Worm (Caenorhabditis elegans) whole organism, L1 larva: Measurements from ENCODE around the gene T01G6.10.

Experiments
- C16A3.4 ChIP-seq: fragments of 150-350 bp; optimal IDR thresholded peaks from 2 replicates; lab custom pipeline; 2014; ENCODE audit warnings: missing biosample characterization, missing genetic modification characterization
- C34B4.2 ChIP-seq: sonication (generic microtip); optimal IDR thresholded peaks from 2 replicates; lab custom pipeline; 2017; ENCODE audit warnings: mild to moderate bottlenecking, missing genetic modification characterization, missing compliant biosample characterization
- F16B12.6 ChIP-seq: fragments of 150-350 bp; optimal IDR thresholded peaks from 2 replicates; lab custom pipeline; 2014; ENCODE audit warnings: missing biosample characterization, missing genetic modification characterization
- Y116A8C.19 ChIP-seq: sonication (generic microtip); optimal IDR thresholded peaks from 2 replicates; lab custom pipeline; 2016; ENCODE audit warnings: missing compliant biosample characterization, missing genetic modification characterization, borderline replicate concordance
- aha-1 ChIP-seq: fragments of 150-350 bp; optimal IDR thresholded peaks from 2 replicates; lab custom pipeline; 2014; ENCODE audit warnings: missing biosample characterization, missing genetic modification characterization
- alr-1 ChIP-seq: fragments of 200-800 bp; sonication (Bioruptor generic); optimal IDR thresholded peaks from 2 replicates; lab custom pipeline; 2018; ENCODE audit warnings: borderline replicate concordance, mild to moderate bottlenecking, missing genetic modification characterization, missing compliant biosample characterization
- aly-2 ChIP-seq: fragments of 150-350 bp; optimal IDR thresholded peaks from 2 replicates; lab custom pipeline; 2014; ENCODE audit warnings: missing biosample characterization, missing genetic modification characterization
- ama-1 ChIP-seq: fragments of 150-350 bp; optimal IDR thresholded peaks from 2 replicates; lab custom pipeline; 2014
- blmp-1 ChIP-seq: fragments of 150-350 bp; optimal IDR thresholded peaks from 2 replicates; lab custom pipeline; 2014; ENCODE audit warnings: missing biosample characterization, missing genetic modification characterization
- ceh-63 ChIP-seq: fragments of 200-800 bp; sonication (Bioruptor generic); optimal IDR thresholded peaks from 2 replicates; lab custom pipeline; 2018; ENCODE audit warnings: mild to moderate bottlenecking, missing genetic modification characterization, missing compliant biosample characterization
- ceh-8 ChIP-seq: fragments of 200-800 bp; sonication (Bioruptor generic); optimal IDR thresholded peaks from 2 replicates; lab custom pipeline; 2018; ENCODE audit warnings: mild to moderate bottlenecking, missing genetic modification characterization, moderate library complexity, missing compliant biosample characterization
- ceh-82 ChIP-seq, 3 experiments: fragments of 150-350 bp in 1 of 3; sonication (generic microtip) in 2 of 3; optimal IDR thresholded peaks; 2 replicates each; lab custom pipeline; 2014 to 2017; ENCODE audit warnings: missing biosample characterization in 3 of 3, missing genetic modification characterization in 3 of 3
- ceh-90 ChIP-seq: sonication (generic microtip); optimal IDR thresholded peaks from 2 replicates; lab custom pipeline; 2016; ENCODE audit warnings: missing genetic modification characterization, missing compliant biosample characterization
- ces-1 ChIP-seq: fragments of 150-350 bp; optimal IDR thresholded peaks from 2 replicates; lab custom pipeline; 2014; ENCODE audit warnings: missing biosample characterization, missing genetic modification reagents, missing genetic modification characterization
- dpl-1 ChIP-seq, 3 experiments: fragments of 150-350 bp in 2 of 3; sonication (generic microtip) in 1 of 3; optimal IDR thresholded peaks; 2 replicates each; lab custom pipeline; 2014 to 2017; ENCODE audit warnings: missing biosample characterization in 3 of 3, missing genetic modification characterization in 3 of 3, missing genetic modification reagents in 3 of 3
- dsc-1 ChIP-seq: sonication (generic microtip); optimal IDR thresholded peaks from 2 replicates; lab custom pipeline; 2016; ENCODE audit warnings: mild to moderate bottlenecking, missing genetic modification characterization, missing compliant biosample characterization
- efl-3 ChIP-seq: fragments of 200-800 bp; sonication (Bioruptor generic); optimal IDR thresholded peaks from 2 replicates; lab custom pipeline; 2018; ENCODE audit warnings: mild to moderate bottlenecking, missing genetic modification characterization, missing compliant biosample characterization
- egl-27 ChIP-seq, 2 experiments: fragments of 150-350 bp in 1 of 2; sonication (generic microtip); optimal IDR thresholded peaks; 3 replicates each; lab custom pipeline; 2017 to 2018; ENCODE audit warnings: missing biosample characterization in 2 of 2, missing genetic modification characterization in 2 of 2, missing genetic modification reagents in 2 of 2
- elt-2 ChIP-seq: sonication (generic microtip); optimal IDR thresholded peaks from 2 replicates; lab custom pipeline; 2016; ENCODE audit warnings: missing genetic modification characterization, mild to moderate bottlenecking, inconsistent platforms, missing compliant biosample characterization, missing genetic modification reagents
- elt-3 ChIP-seq, 6 experiments: fragments of 150-350 bp in 1 of 6; sonication (generic microtip); optimal IDR thresholded peaks; 2 replicates each; lab custom pipeline; 2017 to 2018; ENCODE audit warnings: missing biosample characterization in 6 of 6, missing genetic modification characterization in 6 of 6, inconsistent platforms in 1 of 6
- ets-5 ChIP-seq: fragments of 200-800 bp; sonication (Bioruptor generic); IDR thresholded peaks from 2 replicates; pipeline ENCODE4 v1.3.6; 2022; ENCODE audit warnings: missing genetic modification characterization, missing compliant biosample characterization
- grh-1 ChIP-seq: fragments of 200-800 bp; sonication (Bioruptor generic); IDR thresholded peaks from 2 replicates; pipeline ENCODE4 v1.3.6; 2022; ENCODE audit warnings: missing genetic modification reagents, missing genetic modification characterization, missing compliant biosample characterization
- hlh-17 ChIP-seq: fragments of 200-800 bp; sonication (Bioruptor generic); optimal IDR thresholded peaks from 2 replicates; lab custom pipeline; 2018; ENCODE audit warnings: missing genetic modification characterization, mild to moderate bottlenecking, missing compliant biosample characterization, moderate library complexity, borderline replicate concordance
- hlh-4 ChIP-seq: sonication (generic microtip); optimal IDR thresholded peaks from 2 replicates; lab custom pipeline; 2016; ENCODE audit warnings: mild to moderate bottlenecking, missing genetic modification characterization, missing compliant biosample characterization
- irx-1 ChIP-seq: sonication (generic microtip); optimal IDR thresholded peaks from 2 replicates; lab custom pipeline; 2016; ENCODE audit warnings: missing genetic modification characterization, missing compliant biosample characterization
- isw-1 ChIP-seq: fragments of 200-800 bp; sonication (Bioruptor generic); IDR thresholded peaks from 2 replicates; pipeline ENCODE4 v1.3.6; 2022; ENCODE audit warnings: missing genetic modification characterization, missing compliant biosample characterization
- lin-13 ChIP-seq: fragments of 150-350 bp; optimal IDR thresholded peaks from 2 replicates; lab custom pipeline; 2014; ENCODE audit warnings: missing biosample characterization, missing genetic modification reagents, missing genetic modification characterization
- lin-14 ChIP-seq: fragments of 200-800 bp; sonication (Bioruptor generic); optimal IDR thresholded peaks from 2 replicates; lab custom pipeline; 2018; ENCODE audit warnings: mild to moderate bottlenecking, missing genetic modification characterization, moderate library complexity, missing compliant biosample characterization
- lin-35 ChIP-seq, 2 experiments: fragments of 150-350 bp; optimal IDR thresholded peaks; 2 replicates each; lab custom pipeline; 2014; ENCODE audit warnings: missing biosample characterization in 2 of 2, missing genetic modification characterization in 2 of 2, missing genetic modification reagents in 2 of 2
- mab-9 ChIP-seq: fragments of 200-800 bp; sonication (Bioruptor generic); IDR thresholded peaks from 2 replicates; pipeline ENCODE4 v1.3.6; 2022; ENCODE audit warnings: missing genetic modification reagents, missing genetic modification characterization, missing compliant biosample characterization
- mdl-1 ChIP-seq, 2 experiments: fragments of 150-350 bp; optimal IDR thresholded peaks; 2 replicates each; lab custom pipeline; 2014 to 2017; ENCODE audit warnings: missing biosample characterization in 2 of 2, missing genetic modification characterization in 2 of 2, inconsistent platforms in 1 of 2
- mep-1 ChIP-seq: fragments of 150-350 bp; optimal IDR thresholded peaks from 2 replicates; lab custom pipeline; 2014; ENCODE audit warnings: missing biosample characterization, missing genetic modification characterization
- nhr-11 ChIP-seq: fragments of 150-350 bp; optimal IDR thresholded peaks from 2 replicates; lab custom pipeline; 2014; ENCODE audit warnings: missing biosample characterization, missing genetic modification characterization
- nhr-28 ChIP-seq: fragments of 150-350 bp; optimal IDR thresholded peaks from 2 replicates; lab custom pipeline; 2014; ENCODE audit warnings: missing biosample characterization, missing genetic modification characterization
- nhr-71 ChIP-seq: sonication (generic microtip); optimal IDR thresholded peaks from 2 replicates; lab custom pipeline; 2016; ENCODE audit warnings: mild to moderate bottlenecking, missing genetic modification characterization, moderate library complexity, missing compliant biosample characterization
- nhr-76 ChIP-seq: sonication (generic microtip); optimal IDR thresholded peaks from 2 replicates; lab custom pipeline; 2017; ENCODE audit warnings: missing biosample characterization, missing genetic modification characterization
- nhr-85 ChIP-seq: sonication (generic microtip); peaks from one replicate; lab custom pipeline; 2016; ENCODE audit warnings: missing genetic modification characterization, inconsistent platforms, missing compliant biosample characterization
- nhr-90 ChIP-seq: sonication (generic microtip); optimal IDR thresholded peaks from 2 replicates; lab custom pipeline; 2016; ENCODE audit warnings: mild to moderate bottlenecking, missing genetic modification characterization, missing compliant biosample characterization; ENCODE audit not compliant: poor library complexity
- pax-3 ChIP-seq: fragments of 200-800 bp; sonication (Bioruptor generic); optimal IDR thresholded peaks from 2 replicates; lab custom pipeline; 2018; ENCODE audit warnings: mild to moderate bottlenecking, missing genetic modification characterization, moderate library complexity, missing compliant biosample characterization
- pqm-1 ChIP-seq: sonication (generic microtip); optimal IDR thresholded peaks from 3 replicates; lab custom pipeline; 2017; ENCODE audit warnings: missing biosample characterization, missing genetic modification characterization
- snpc-4 ChIP-seq: fragments of 150-350 bp; optimal IDR thresholded peaks from 2 replicates; lab custom pipeline; 2014; ENCODE audit warnings: missing biosample characterization, missing genetic modification characterization
- snu-23 ChIP-seq: sonication (generic microtip); optimal IDR thresholded peaks from 2 replicates; lab custom pipeline; 2016; ENCODE audit warnings: missing genetic modification characterization, missing compliant biosample characterization
- sox-4 ChIP-seq: sonication (generic microtip); optimal IDR thresholded peaks from 2 replicates; lab custom pipeline; 2016; ENCODE audit warnings: missing genetic modification characterization, missing compliant biosample characterization
- sptf-1 ChIP-seq: fragments of 150-350 bp; optimal IDR thresholded peaks from 2 replicates; lab custom pipeline; 2014; ENCODE audit warnings: missing biosample characterization, missing genetic modification characterization
- unc-130 ChIP-seq: fragments of 150-350 bp; optimal IDR thresholded peaks from 2 replicates; lab custom pipeline; 2017; ENCODE audit warnings: missing biosample characterization, missing genetic modification characterization, inconsistent platforms
- unc-30 ChIP-seq: sonication (generic microtip); optimal IDR thresholded peaks from 2 replicates; lab custom pipeline; 2017; ENCODE audit warnings: missing biosample characterization, missing genetic modification characterization
- vab-15 ChIP-seq: sonication (generic microtip); optimal IDR thresholded peaks from 2 replicates; lab custom pipeline; 2017; ENCODE audit warnings: missing genotype, mild to moderate bottlenecking, missing genetic modification characterization, missing compliant biosample characterization

The T01G6.10 gene

DNA sequence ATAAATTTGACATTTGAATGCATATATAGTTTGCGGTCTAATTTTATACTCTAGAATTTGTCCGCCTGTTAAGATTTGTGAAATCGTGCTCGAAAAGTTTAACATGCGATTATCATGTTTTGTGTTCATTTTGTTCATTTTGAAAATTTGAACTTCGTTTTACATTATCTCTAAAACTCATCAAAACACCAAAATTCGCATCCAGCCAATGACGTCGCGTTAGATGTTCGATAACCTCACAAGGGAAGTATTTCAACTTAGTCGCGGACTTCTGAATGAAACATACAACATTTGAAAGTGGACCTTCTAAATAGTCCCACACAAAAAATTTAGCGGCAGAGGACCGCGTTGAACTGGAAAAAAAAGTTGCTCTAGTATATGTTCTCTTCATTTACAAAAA is 38.4 kb upstream of the T01G6.10 start:
- peak; percentile 65 for TF ChIP-seq nhr-85 (tag; lab: Kevin White, UChicago)
- TF ChIP-seq mdl-1 (tag; optimal IDR thresholded peaks at IDR 0.05; lab: Kevin White, UChicago): no peak

DNA sequence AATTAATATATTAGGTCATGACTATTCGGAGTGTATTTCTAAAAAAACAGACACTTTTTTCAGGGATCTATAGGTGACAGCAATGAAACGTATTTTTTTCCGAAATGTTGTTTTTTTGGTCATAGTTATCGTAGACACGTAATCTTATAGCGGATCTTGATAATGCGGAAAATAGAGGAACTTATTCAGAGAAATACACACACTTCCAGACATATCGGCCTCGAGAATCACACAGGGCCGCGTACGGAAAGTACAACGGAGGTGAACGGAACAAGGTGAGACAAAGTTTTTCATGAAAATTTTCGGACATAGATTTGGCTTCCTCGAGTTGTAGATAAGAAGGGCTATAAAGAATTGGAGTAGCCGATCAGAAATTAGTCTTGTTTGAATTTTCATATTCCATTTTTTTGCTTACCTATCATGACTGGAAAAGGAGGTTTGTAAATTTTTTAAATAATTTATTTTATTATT is 36.1 kb upstream of the T01G6.10 start, which contains the start of gene nhr-155:
Gene nhr-155, plus strand, starts transcription at position 421 of the 471 bp plus-strand sequence.
- TF ChIP-seq ceh-82 (tag; optimal IDR thresholded peaks at IDR 0.05; lab: Kevin White, UChicago): no peak
- TF ChIP-seq nhr-85 (tag; lab: Kevin White, UChicago): peak; percentile 20

DNA sequence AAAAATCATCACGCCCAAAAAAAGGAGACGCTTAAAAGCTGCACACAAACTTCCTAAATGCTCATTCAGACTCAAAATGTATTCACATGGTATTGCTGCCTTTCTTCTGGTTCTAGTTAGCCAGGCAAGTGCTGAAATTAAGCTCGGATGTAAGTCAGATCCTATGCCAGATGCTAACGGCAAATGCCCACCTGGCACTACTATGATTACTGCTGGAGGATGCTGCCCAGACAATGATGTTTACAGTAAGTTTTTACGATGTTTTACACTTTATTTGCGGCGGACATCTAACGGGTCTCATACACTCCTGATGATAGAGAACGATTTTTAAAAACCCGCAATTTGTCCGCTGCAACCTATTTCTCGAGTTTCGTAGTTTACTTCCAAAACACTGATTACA is 33.5 kb upstream of the T01G6.10 start, which contains the start of gene C14C6.5:
Gene C14C6.5, plus strand, starts transcription at position 58 of the 400 bp plus-strand sequence.
- TF ChIP-seq dsc-1 (tag; lab: Kevin White, UChicago) (no peak), sptf-1 (tag; lab: Kevin White, UChicago) (no peak), ets-5 (no peak), ama-1 (lab: Kevin White, UChicago) (no peak), C16A3.4 (tag; lab: Kevin White, UChicago) (no peak), egl-27 (tag; optimal IDR thresholded peaks at IDR 0.05; lab: Kevin White, UChicago) (no peak), ces-1 (GFP tag; lab: Kevin White, UChicago) (no peak), Y116A8C.19 (no peak), mdl-1 (tag; optimal IDR thresholded peaks at IDR 0.05; lab: Kevin White, UChicago) (no peak), snpc-4 (tag; lab: Kevin White, UChicago) (no peak), pax-3 (no peak)

DNA sequence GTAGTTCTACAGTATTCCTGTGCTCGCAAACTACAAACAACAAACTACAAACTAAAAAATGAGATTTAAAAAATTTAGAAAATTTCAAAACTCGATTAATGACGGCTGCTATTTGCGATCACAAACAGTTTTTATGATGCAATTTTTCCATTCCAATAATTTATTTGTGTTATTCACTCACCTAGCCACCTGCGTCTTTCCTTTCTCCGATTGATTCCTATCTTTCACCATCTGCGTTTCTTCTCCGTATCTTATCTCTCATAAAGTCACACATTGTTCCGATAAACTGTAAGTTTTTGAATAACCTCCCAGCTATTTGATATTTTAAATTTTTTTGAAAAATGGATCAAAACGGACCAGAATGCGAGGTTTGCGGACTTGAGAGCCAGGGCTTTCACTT is 31.2 kb upstream of the T01G6.10 start, which contains the start of gene nhr-132:
Gene nhr-132, plus strand, starts transcription at position 271 of the 400 bp plus-strand sequence.
- no peak for TF ChIP-seq ceh-90 (tag; lab: Kevin White, UChicago)
- no peak for TF ChIP-seq unc-30 (tag; lab: Kevin White, UChicago)
- TF ChIP-seq nhr-90: peak; percentile 13
- no peak for TF ChIP-seq nhr-76 (tag; lab: Kevin White, UChicago)
- no peak for TF ChIP-seq hlh-4 (tag; lab: Kevin White, UChicago)
- no peak for TF ChIP-seq pqm-1 (tag; lab: Kevin White, UChicago)
- no peak for TF ChIP-seq nhr-28
- no peak for TF ChIP-seq grh-1 (GFP tag; lab: Robert Waterston, UW)
- TF ChIP-seq vab-15 (tag; lab: Kevin White, UChicago): no peak
- TF ChIP-seq C34B4.2 (tag; lab: Kevin White, UChicago): no peak
- peak in 1 of 3 experiments; percentile 16 for TF ChIP-seq dpl-1 (GFP tag; optimal IDR thresholded peaks at IDR 0.05; lab: Kevin White, UChicago)
- peak; percentile 57 for TF ChIP-seq snu-23 (GFP tag; lab: Kevin White, UChicago)
- TF ChIP-seq alr-1 (tag; lab: Kevin White, UChicago): no peak
- no peak for TF ChIP-seq aha-1
- no peak for TF ChIP-seq ceh-82 (tag; optimal IDR thresholded peaks at IDR 0.05; lab: Kevin White, UChicago)
- TF ChIP-seq F16B12.6 (tag; lab: Kevin White, UChicago): no peak
- TF ChIP-seq egl-27 (tag; optimal IDR thresholded peaks at IDR 0.05; lab: Kevin White, UChicago): no peak
- no peak for TF ChIP-seq efl-3 (GFP tag; lab: Kevin White, UChicago)
- peak; percentile 54 for TF ChIP-seq mep-1 (tag; lab: Kevin White, UChicago)
- no peak for TF ChIP-seq nhr-11 (tag; lab: Kevin White, UChicago)
- TF ChIP-seq elt-2: peak; percentile 35
- TF ChIP-seq irx-1: no peak
- TF ChIP-seq aly-2: no peak
- no peak for TF ChIP-seq unc-130
- TF ChIP-seq blmp-1 (tag; lab: Kevin White, UChicago): peak; percentile 43
- TF ChIP-seq nhr-85 (tag; lab: Kevin White, UChicago): peak; percentile 77
- no peak for TF ChIP-seq ceh-63 (GFP tag; lab: Kevin White, UChicago)
- no peak for TF ChIP-seq nhr-71 (tag; lab: Kevin White, UChicago)
- peak in 2 of 6 experiments; percentile 25 to 44 for TF ChIP-seq elt-3 (tag; optimal IDR thresholded peaks at IDR 0.05; lab: Kevin White, UChicago)
- TF ChIP-seq ceh-8 (GFP tag; lab: Kevin White, UChicago): no peak
- TF ChIP-seq sox-4 (tag; lab: Kevin White, UChicago): no peak
- no peak for TF ChIP-seq hlh-17 (GFP tag; lab: Kevin White, UChicago)
- TF ChIP-seq lin-35 (GFP tag; optimal IDR thresholded peaks at IDR 0.05; lab: Kevin White, UChicago): peak in 1 of 2 experiments; percentile 44
- TF ChIP-seq isw-1 (GFP tag; lab: Robert Waterston, UW): no peak
- TF ChIP-seq lin-14: peak; percentile 92
- TF ChIP-seq lin-13 (GFP tag; lab: Kevin White, UChicago): no peak
- no peak for TF ChIP-seq mab-9 (GFP tag; lab: Robert Waterston, UW)
